Fruit fly (Drosophila melanogaster): ENCODE results near the gene ksr.

DNA sequence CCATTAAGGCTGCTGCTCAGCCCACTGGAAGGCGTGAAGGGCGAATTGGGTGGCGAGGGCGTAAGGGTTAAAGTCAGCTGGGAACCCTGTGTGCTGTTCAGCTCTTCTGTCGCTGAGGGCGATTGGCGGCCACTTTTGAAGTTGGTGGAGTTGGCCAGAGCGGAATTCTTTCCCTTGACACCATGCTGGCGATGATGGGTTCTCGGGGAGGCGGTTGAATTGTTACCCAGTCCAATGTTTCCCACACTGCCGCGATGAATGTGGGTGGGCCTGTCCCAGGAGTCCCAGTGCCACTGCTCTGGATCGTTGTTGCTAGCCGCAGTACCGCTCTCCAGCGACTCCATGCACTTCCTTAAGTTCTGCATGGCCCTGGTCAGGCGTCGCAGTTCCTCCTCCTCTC, 916 bp downstream of the ksr start:
- no peak for TF ChIP-seq Myc (optimal IDR thresholded peaks at IDR 0.05)
- TF ChIP-seq ttk (optimal IDR thresholded peaks at IDR 0.05), result peak; percentile 92
- no peak for TF ChIP-seq psq (optimal IDR thresholded peaks at IDR 0.05)
- TF ChIP-seq h (optimal IDR thresholded peaks at IDR 0.05), result no peak
- TF ChIP-seq Sin3A (optimal IDR thresholded peaks at IDR 0.05), result no peak

All from Kc167 (cell line).